Worm (Caenorhabditis elegans) whole organism, L4 larva: ENCODE data around the gene unk-1.

ENCODE experiments used
- F26F4.8 ChIP-seq: fragments of 200-800 bp; sonication (Bioruptor generic); conservative IDR thresholded peaks from 2 replicates; pipeline ENCODE4 v1.3.6; 2022; ENCODE audit warnings: missing genetic modification characterization, missing compliant biosample characterization
- F44E2.7 ChIP-seq: fragments of 200-800 bp; sonication (Bioruptor generic); IDR thresholded peaks from 2 replicates; pipeline ENCODE4 v2.1.2; 2022; ENCODE audit warnings: missing genetic modification characterization, missing compliant biosample characterization
- Y105C5A.15 ChIP-seq: fragments of 200-800 bp; sonication (Bioruptor generic); IDR thresholded peaks from 2 replicates; pipeline ENCODE4 v1.3.6; 2022; ENCODE audit warnings: missing genetic modification characterization, missing compliant biosample characterization
- Y75B8A.6 ChIP-seq: fragments of 200-800 bp; sonication (Bioruptor generic); IDR thresholded peaks from 2 replicates; pipeline ENCODE4 v1.3.6; 2022; ENCODE audit warnings: missing genetic modification reagents, missing genetic modification characterization, missing compliant biosample characterization
- aha-1 ChIP-seq: fragments of 150-350 bp; peaks from one replicate; lab custom pipeline; 2014; ENCODE audit warnings: missing biosample characterization, missing genetic modification characterization
- ama-1 ChIP-seq: fragments of 150-350 bp; optimal IDR thresholded peaks from 2 replicates; lab custom pipeline; 2014; ENCODE audit warnings: inconsistent platforms, mixed read lengths
- ceh-20 ChIP-seq: fragments of 200-800 bp; sonication (Bioruptor generic); IDR thresholded peaks from 2 replicates; pipeline ENCODE4 v1.3.6; 2022; ENCODE audit warnings: missing genetic modification reagents, missing genetic modification characterization, missing compliant biosample characterization
- ceh-32 ChIP-seq: sonication (generic microtip); optimal IDR thresholded peaks from 2 replicates; lab custom pipeline; 2016; ENCODE audit warnings: mild to moderate bottlenecking, missing genetic modification characterization, missing compliant biosample characterization; ENCODE audit not compliant: poor library complexity
- ces-1 ChIP-seq: fragments of 150-350 bp; sonication (generic microtip); optimal IDR thresholded peaks from 4 replicates; lab custom pipeline; 2014; ENCODE audit warnings: missing biosample characterization, missing genetic modification reagents, missing genetic modification characterization
- cey-2 ChIP-seq: sonication (generic microtip); optimal IDR thresholded peaks from 3 replicates; lab custom pipeline; 2017; ENCODE audit warnings: missing genetic modification characterization, mild to moderate bottlenecking, missing compliant biosample characterization, antibody characterized with exemption, borderline replicate concordance; ENCODE audit not compliant: insufficient read depth
- ctbp-1 ChIP-seq: fragments of 200-800 bp; sonication (Bioruptor generic); IDR thresholded peaks from 2 replicates; pipeline ENCODE4 v1.3.6; 2022; ENCODE audit warnings: missing genetic modification reagents, missing genetic modification characterization, missing compliant biosample characterization
- daf-12 ChIP-seq: fragments of 150-350 bp; optimal IDR thresholded peaks from 2 replicates; lab custom pipeline; 2014; ENCODE audit warnings: missing biosample characterization, missing genetic modification reagents, missing genetic modification characterization
- daf-16 ChIP-seq, 3 experiments: sonication (generic microtip); optimal IDR thresholded peaks; 2 replicates each; lab custom pipeline; 2016 to 2017; ENCODE audit warnings: missing genetic modification characterization in 3 of 3, missing genetic modification reagents in 3 of 3, mild to moderate bottlenecking in 2 of 3, missing compliant biosample characterization in 2 of 3, missing biosample characterization in 1 of 3, moderate library complexity in 1 of 3
- daf-19 ChIP-seq: fragments of 200-800 bp; sonication (Bioruptor generic); conservative IDR thresholded peaks from 2 replicates; pipeline ENCODE4 v1.3.6; 2022; ENCODE audit warnings: missing genetic modification characterization, missing compliant biosample characterization
- dmd-6 ChIP-seq: fragments of 200-800 bp; sonication (Bioruptor generic); IDR thresholded peaks from 2 replicates; pipeline ENCODE4 v1.3.6; 2022; ENCODE audit warnings: missing genetic modification reagents, missing genetic modification characterization, missing compliant biosample characterization
- dmd-8 ChIP-seq: fragments of 200-800 bp; sonication (Bioruptor generic); IDR thresholded peaks from 2 replicates; pipeline ENCODE4 v1.3.6; 2022; ENCODE audit warnings: missing genetic modification characterization, missing compliant biosample characterization
- dmd-9 ChIP-seq: fragments of 200-800 bp; sonication (Bioruptor generic); IDR thresholded peaks from 2 replicates; pipeline ENCODE4 v1.3.6; 2022; ENCODE audit warnings: missing genetic modification reagents, missing genetic modification characterization, missing compliant biosample characterization
- dpl-1 ChIP-seq: fragments of 150-350 bp; optimal IDR thresholded peaks from 2 replicates; lab custom pipeline; 2014; ENCODE audit warnings: missing biosample characterization, missing genetic modification reagents, missing genetic modification characterization
- duxl-1 ChIP-seq: sonication (generic microtip); optimal IDR thresholded peaks from 2 replicates; lab custom pipeline; 2016; ENCODE audit warnings: mild to moderate bottlenecking, missing genetic modification characterization, moderate library complexity, missing compliant biosample characterization; ENCODE audit not compliant: poor library complexity
- dve-1 ChIP-seq: sonication (generic microtip); optimal IDR thresholded peaks from 2 replicates; lab custom pipeline; 2017; ENCODE audit warnings: antibody characterized with exemption, mild to moderate bottlenecking, missing genetic modification characterization, missing compliant biosample characterization; ENCODE audit not compliant: insufficient read depth
- egl-43 ChIP-seq: fragments of 200-800 bp; sonication (Bioruptor generic); IDR thresholded peaks from 2 replicates; pipeline ENCODE4 v1.3.6; 2022; ENCODE audit warnings: missing genetic modification reagents, missing genetic modification characterization, missing compliant biosample characterization
- gei-8 ChIP-seq: fragments of 200-800 bp; sonication (Bioruptor generic); optimal IDR thresholded peaks from 2 replicates; lab custom pipeline; 2018; ENCODE audit warnings: mild to moderate bottlenecking, missing genetic modification characterization, missing compliant biosample characterization
- hif-1 ChIP-seq, 2 experiments: sonication (generic microtip); optimal IDR thresholded peaks; 2 replicates each; lab custom pipeline; 2016 to 2017; ENCODE audit warnings: missing compliant biosample characterization in 2 of 2, missing genetic modification characterization in 2 of 2, missing genetic modification reagents in 2 of 2, missing genotype in 2 of 2, mild to moderate bottlenecking in 1 of 2
- hlh-11 ChIP-seq: fragments of 200-800 bp; sonication (Bioruptor generic); optimal IDR thresholded peaks from 2 replicates; lab custom pipeline; 2018; ENCODE audit warnings: mild to moderate bottlenecking, missing genetic modification characterization, missing compliant biosample characterization
- lim-7 ChIP-seq: fragments of 200-800 bp; sonication (Bioruptor generic); IDR thresholded peaks from 2 replicates; pipeline ENCODE4 v1.3.6; 2022; ENCODE audit warnings: missing genetic modification characterization, missing compliant biosample characterization
- lin-13 ChIP-seq: fragments of 150-350 bp; optimal IDR thresholded peaks from 2 replicates; lab custom pipeline; 2014; ENCODE audit warnings: missing biosample characterization, missing genetic modification reagents, missing genetic modification characterization
- lsy-2 ChIP-seq, 2 experiments: fragments of 150-350 bp in 1 of 2; sonication (generic microtip) in 1 of 2; optimal IDR thresholded peaks; 2 replicates each; lab custom pipeline; 2014 to 2017; ENCODE audit warnings: missing biosample characterization in 2 of 2, missing genetic modification characterization in 2 of 2
- mdl-1 ChIP-seq, 2 experiments: fragments of 150-350 bp in 1 of 2; sonication (generic microtip) in 1 of 2; optimal IDR thresholded peaks; 2 replicates each; lab custom pipeline; 2014 to 2017; ENCODE audit warnings: missing biosample characterization in 2 of 2, missing genetic modification characterization in 2 of 2
- mes-2 ChIP-seq: sonication (generic microtip); optimal IDR thresholded peaks from 2 replicates; lab custom pipeline; 2016; ENCODE audit warnings: missing genotype, mild to moderate bottlenecking, missing genetic modification characterization, missing compliant biosample characterization; ENCODE audit not compliant: poor library complexity, severe bottlenecking
- nhr-102 ChIP-seq: sonication (generic microtip); optimal IDR thresholded peaks from 2 replicates; lab custom pipeline; 2016; ENCODE audit warnings: mild to moderate bottlenecking, missing genetic modification characterization, moderate library complexity, missing compliant biosample characterization
- nhr-11 ChIP-seq: fragments of 150-350 bp; optimal IDR thresholded peaks from 2 replicates; lab custom pipeline; 2014; ENCODE audit warnings: missing biosample characterization, missing genetic modification characterization
- nhr-237 ChIP-seq: sonication (generic microtip); optimal IDR thresholded peaks from 2 replicates; lab custom pipeline; 2017; ENCODE audit warnings: missing biosample characterization, missing genetic modification characterization
- nhr-28 ChIP-seq: fragments of 150-350 bp; optimal IDR thresholded peaks from 2 replicates; lab custom pipeline; 2014; ENCODE audit warnings: missing biosample characterization, missing genetic modification characterization
- nhr-48 ChIP-seq: sonication (generic microtip); optimal IDR thresholded peaks from 2 replicates; lab custom pipeline; 2016; ENCODE audit warnings: mild to moderate bottlenecking, missing genetic modification characterization, missing compliant biosample characterization
- nhr-6 ChIP-seq: fragments of 150-350 bp; optimal IDR thresholded peaks from 2 replicates; lab custom pipeline; 2014; ENCODE audit warnings: missing biosample characterization, missing genetic modification characterization
- nhr-76 ChIP-seq: fragments of 150-350 bp; optimal IDR thresholded peaks from 2 replicates; lab custom pipeline; 2014; ENCODE audit warnings: missing biosample characterization, missing genetic modification characterization
- php-3 ChIP-seq: fragments of 200-800 bp; sonication (Bioruptor generic); IDR thresholded peaks from 2 replicates; pipeline ENCODE4 v1.3.6; 2022; ENCODE audit warnings: missing genetic modification reagents, missing genetic modification characterization, missing compliant biosample characterization
- pqm-1 ChIP-seq: sonication (generic microtip); optimal IDR thresholded peaks from 2 replicates; lab custom pipeline; 2017; ENCODE audit warnings: missing biosample characterization, missing genetic modification characterization
- saeg-2 ChIP-seq: fragments of 200-800 bp; sonication (Bioruptor generic); IDR thresholded peaks from 2 replicates; pipeline ENCODE4 v1.3.6; 2022; ENCODE audit warnings: missing genetic modification reagents, missing genetic modification characterization, missing compliant biosample characterization
- set-16 ChIP-seq: fragments of 200-800 bp; sonication (Bioruptor generic); IDR thresholded peaks from 2 replicates; pipeline ENCODE4 v1.3.6; 2022; ENCODE audit warnings: missing genetic modification reagents, missing genetic modification characterization, missing compliant biosample characterization
- skn-1 ChIP-seq: fragments of 150-350 bp; optimal IDR thresholded peaks from 2 replicates; lab custom pipeline; 2014; ENCODE audit warnings: missing biosample characterization, missing genetic modification characterization
- snpc-1.2 ChIP-seq: fragments of 200-800 bp; sonication (Bioruptor generic); IDR thresholded peaks from 2 replicates; pipeline ENCODE4 v1.3.6; 2022; ENCODE audit warnings: missing genetic modification reagents, missing genetic modification characterization, missing compliant biosample characterization
- snpc-4 ChIP-seq: fragments of 150-350 bp; optimal IDR thresholded peaks from 2 replicates; lab custom pipeline; 2014; ENCODE audit warnings: missing biosample characterization, missing genetic modification characterization
- spr-3 ChIP-seq: fragments of 200-800 bp; sonication (Bioruptor generic); optimal IDR thresholded peaks from 2 replicates; lab custom pipeline; 2018; ENCODE audit warnings: mild to moderate bottlenecking, missing genetic modification characterization, missing compliant biosample characterization
- vab-7 ChIP-seq: fragments of 200-800 bp; sonication (Bioruptor generic); IDR thresholded peaks from 2 replicates; pipeline ENCODE4 v1.3.6; 2022; ENCODE audit warnings: missing genetic modification reagents, missing genetic modification characterization, missing compliant biosample characterization
- zag-1 ChIP-seq: fragments of 150-350 bp; optimal IDR thresholded peaks from 2 replicates; lab custom pipeline; 2014; ENCODE audit warnings: missing biosample characterization, missing genetic modification characterization
- zfp-3 ChIP-seq: fragments of 200-800 bp; sonication (Bioruptor generic); conservative IDR thresholded peaks from 2 replicates; pipeline ENCODE4 v1.3.6; 2022; ENCODE audit warnings: missing genetic modification reagents, missing genetic modification characterization, missing compliant biosample characterization
- zip-11 ChIP-seq: fragments of 200-800 bp; sonication (Bioruptor generic); IDR thresholded peaks from 2 replicates; pipeline ENCODE4 v1.3.6; 2022; ENCODE audit warnings: missing genetic modification characterization, missing compliant biosample characterization
- zip-2 ChIP-seq: fragments of 150-350 bp; optimal IDR thresholded peaks from 2 replicates; lab custom pipeline; 2014; ENCODE audit warnings: missing biosample characterization, missing genetic modification characterization
- ztf-7 ChIP-seq: fragments of 150-350 bp; optimal IDR thresholded peaks from 2 replicates; lab custom pipeline; 2014; ENCODE audit warnings: missing biosample characterization, missing genetic modification characterization

The unk-1 gene

ce11 chrX:8021609-8022008 is 6.8 kb downstream of the unk-1 start (continued):
- TF ChIP-seq Y75B8A.6 (GFP tag; lab: Robert Waterston, UW): no peak
- TF ChIP-seq hif-1 (tag; optimal IDR thresholded peaks at IDR 0.05; lab: Kevin White, UChicago): peak; percentile 17 to 88
- peak; percentile 98 for TF ChIP-seq aha-1 (tag; lab: Kevin White, UChicago)
- TF ChIP-seq lin-13 (GFP tag; lab: Kevin White, UChicago): peak; percentile 7
- peak; percentile 62 for TF ChIP-seq ama-1 (lab: Kevin White, UChicago)
- no peak for TF ChIP-seq zip-11
- TF ChIP-seq nhr-28 (tag; lab: Kevin White, UChicago): peak; percentile 2
- TF ChIP-seq lim-7 (GFP tag; lab: Robert Waterston, UW): no peak
- peak; percentile 3 for TF ChIP-seq ces-1
- TF ChIP-seq dmd-9 (GFP tag; lab: Robert Waterston, UW): no peak
- TF ChIP-seq dpl-1 (GFP tag; lab: Kevin White, UChicago): peak; percentile 25
- no peak for TF ChIP-seq F44E2.7 (GFP tag; lab: Robert Waterston, UW)
- TF ChIP-seq lsy-2 (tag; optimal IDR thresholded peaks at IDR 0.05; lab: Kevin White, UChicago): peak; percentile 62 to 89
- TF ChIP-seq nhr-11 (tag; lab: Kevin White, UChicago): peak; percentile 93
- TF ChIP-seq vab-7 (GFP tag; lab: Robert Waterston, UW): no peak; the same call in 1 of the 2 replicates
- TF ChIP-seq php-3: no peak
- TF ChIP-seq dmd-8 (GFP tag; lab: Robert Waterston, UW): 0 out of 2 replicates have a peak, but pooled peaks have one; percentile 11
- TF ChIP-seq set-16 (GFP tag; lab: Robert Waterston, UW): peak; percentile 62
- TF ChIP-seq nhr-237: no peak
- TF ChIP-seq nhr-6 (tag; lab: Kevin White, UChicago): no peak
- peak; percentile 43 for TF ChIP-seq nhr-102 (tag; lab: Kevin White, UChicago)
- no peak for TF ChIP-seq snpc-4 (tag; lab: Kevin White, UChicago)
- TF ChIP-seq ctbp-1 (GFP tag; lab: Robert Waterston, UW): peak; percentile 95
- TF ChIP-seq daf-19 (GFP tag; lab: Robert Waterston, UW): no peak
- TF ChIP-seq ceh-20 (GFP tag; lab: Robert Waterston, UW): peak; percentile 91
- peak in 1 of 2 experiments; percentile 89 for TF ChIP-seq daf-16 (GFP tag; optimal IDR thresholded peaks at IDR 0.05; lab: Kevin White, UChicago)
- TF ChIP-seq daf-16 (tag; optimal IDR thresholded peaks at IDR 0.05; lab: Kevin White, UChicago): no peak
- TF ChIP-seq Y105C5A.15 (GFP tag; lab: Robert Waterston, UW): no peak
- peak; percentile 46; the same call in 1 of the 2 replicates for TF ChIP-seq snpc-1.2 (GFP tag; lab: Robert Waterston, UW)
- no peak for TF ChIP-seq F26F4.8 (GFP tag; lab: Robert Waterston, UW)
- TF ChIP-seq zag-1: no peak
- TF ChIP-seq daf-12 (tag; lab: Kevin White, UChicago): no peak
- no peak for TF ChIP-seq zip-2 (tag; lab: Kevin White, UChicago)
- TF ChIP-seq egl-43 (GFP tag; lab: Robert Waterston, UW): peak; percentile 84
- no peak for TF ChIP-seq nhr-76 (tag; lab: Kevin White, UChicago)
- TF ChIP-seq zfp-3: no peak; the same call in 1 of the 2 replicates
- peak; percentile 29 for TF ChIP-seq gei-8
- TF ChIP-seq spr-3 (GFP tag; lab: Kevin White, UChicago): no peak
- peak; percentile 74 for TF ChIP-seq dve-1 (tag; lab: Kevin White, UChicago)

- no peak for TF ChIP-seq dmd-8 (GFP tag; lab: Robert Waterston, UW)
- peak in 1 of 2 experiments; percentile 75 for TF ChIP-seq mdl-1 (tag; optimal IDR thresholded peaks at IDR 0.05; lab: Kevin White, UChicago)
- peak; percentile 18 for TF ChIP-seq duxl-1 (tag; lab: Kevin White, UChicago)
- peak; percentile 82 for TF ChIP-seq dve-1 (tag; lab: Kevin White, UChicago)
- no peak for TF ChIP-seq cey-2 (tag; lab: Kevin White, UChicago)
- TF ChIP-seq saeg-2 (GFP tag; lab: Robert Waterston, UW): 0 out of 2 replicates have a peak, but pooled peaks have one; percentile 38
- peak; percentile 79 for TF ChIP-seq dmd-6
- TF ChIP-seq ceh-32 (tag; lab: Kevin White, UChicago): no peak
- TF ChIP-seq hlh-11: peak; percentile 86
- no peak for TF ChIP-seq ztf-7
- peak; percentile 47 for TF ChIP-seq mes-2 (tag; lab: Kevin White, UChicago)
- TF ChIP-seq egl-43 (GFP tag; lab: Robert Waterston, UW): 0 out of 2 replicates have a peak, but pooled peaks have one; percentile 31
- no peak for TF ChIP-seq nhr-48 (tag; lab: Kevin White, UChicago)
- TF ChIP-seq skn-1: no peak
- peak; percentile 56 for TF ChIP-seq nhr-28 (tag; lab: Kevin White, UChicago)
- peak; percentile 63 for TF ChIP-seq pqm-1 (tag; lab: Kevin White, UChicago)
- no peak for TF ChIP-seq ctbp-1 (GFP tag; lab: Robert Waterston, UW)
These were observed 7.9 kb downstream of the unk-1 start for ce11 chrX:8022728-8023127.
